Worm (Caenorhabditis elegans): Measurements from ENCODE around the gene zig-12.
A peak's percentile ranks its signal among the peaks of the same experiment; 100 is the strongest.

zig-12 gene

DNA sequence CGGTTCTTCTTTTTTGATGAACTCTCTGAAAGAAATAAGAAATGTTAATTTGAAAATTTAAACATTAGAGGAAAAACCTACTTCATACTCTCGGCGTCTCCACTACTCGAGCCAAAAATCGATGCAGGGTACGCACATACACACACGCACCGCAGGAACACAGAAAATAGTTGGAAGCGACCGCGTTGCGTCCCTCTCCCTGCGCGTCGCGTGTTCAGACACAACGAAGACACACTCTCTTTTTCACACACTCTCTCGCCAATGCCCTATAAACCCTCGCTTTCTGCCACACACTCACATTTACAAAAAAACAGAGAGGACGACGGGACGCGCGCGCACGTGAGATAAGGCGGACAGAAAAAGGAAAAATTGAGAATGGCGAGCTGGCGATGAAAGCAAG is 47.2 kb downstream of the zig-12 start, which contains the start of gene R04E5.9:
R04E5.9 (minus strand) TSS at position 235 of the 400 bp plus-strand sequence.
- TF ChIP-seq lim-6 (tag; optimal IDR thresholded peaks at IDR 0.05): no peak
- TF ChIP-seq pag-3 (tag; optimal IDR thresholded peaks at IDR 0.05; ENCODE audit: borderline replicate concordance): no peak
- no peak for TF ChIP-seq ceh-30 (tag; optimal IDR thresholded peaks at IDR 0.05)
- no peak for TF ChIP-seq pat-9 (tag; optimal IDR thresholded peaks at IDR 0.05)
- peak; percentile 23 for TF ChIP-seq ztf-16 (tag; optimal IDR thresholded peaks at IDR 0.05)
- TF ChIP-seq pros-1 (tag; optimal IDR thresholded peaks at IDR 0.05): peak; percentile 75
- TF ChIP-seq ceh-2 (tag; optimal IDR thresholded peaks at IDR 0.05): peak; percentile 63
- TF ChIP-seq elt-2 (tag; optimal IDR thresholded peaks at IDR 0.05): peak; percentile 65
- no peak for TF ChIP-seq hlh-13 (GFP tag; optimal IDR thresholded peaks at IDR 0.05)
- no peak for TF ChIP-seq ceh-22 (tag; optimal IDR thresholded peaks at IDR 0.05)
- peak; percentile 47 for TF ChIP-seq pqm-1 (tag; optimal IDR thresholded peaks at IDR 0.05)
- peak; percentile 42 for TF ChIP-seq ets-4 (tag; optimal IDR thresholded peaks at IDR 0.05)
- TF ChIP-seq pha-2 (tag; optimal IDR thresholded peaks at IDR 0.05): no peak
- TF ChIP-seq hlh-6 (tag; optimal IDR thresholded peaks at IDR 0.05): no peak
- peak; percentile 85 for TF ChIP-seq tbx-2 (tag; optimal IDR thresholded peaks at IDR 0.05)
- TF ChIP-seq ceh-24 (tag; optimal IDR thresholded peaks at IDR 0.05): no peak
- no peak for TF ChIP-seq ahr-1 (tag; optimal IDR thresholded peaks at IDR 0.05)
- no peak for TF ChIP-seq tbx-7 (tag; optimal IDR thresholded peaks at IDR 0.05)
- peak; percentile 30 for TF ChIP-seq dmd-4 (tag; optimal IDR thresholded peaks at IDR 0.05; ENCODE audit: borderline replicate concordance)
- no peak for TF ChIP-seq zip-5 (tag; optimal IDR thresholded peaks at IDR 0.05)
- TF ChIP-seq eyg-1 (tag; optimal IDR thresholded peaks at IDR 0.05): peak; percentile 30
- TF ChIP-seq ceh-31 (tag; optimal IDR thresholded peaks at IDR 0.05): peak; percentile 86
- TF ChIP-seq odd-2 (tag; optimal IDR thresholded peaks at IDR 0.05): no peak
- peak; percentile 32 for TF ChIP-seq C08G9.2 (tag; optimal IDR thresholded peaks at IDR 0.05)
- TF ChIP-seq nhr-232 (tag; optimal IDR thresholded peaks at IDR 0.05): no peak
- TF ChIP-seq T23F11.4 (GFP tag; optimal IDR thresholded peaks at IDR 0.05): no peak
- TF ChIP-seq K02D7.2 (tag; optimal IDR thresholded peaks at IDR 0.05): no peak
- TF ChIP-seq ama-1 (optimal IDR thresholded peaks at IDR 0.05): no peak
- no peak for TF ChIP-seq pax-1 (tag; optimal IDR thresholded peaks at IDR 0.05)
- TF ChIP-seq che-1 (tag; optimal IDR thresholded peaks at IDR 0.05): no peak
- TF ChIP-seq dve-1 (tag; optimal IDR thresholded peaks at IDR 0.05): no peak
- TF ChIP-seq hlh-15 (tag; optimal IDR thresholded peaks at IDR 0.05): no peak
- no peak for TF ChIP-seq unc-3 (GFP tag; conservative IDR thresholded peaks at IDR 0.05)
- no peak for TF ChIP-seq unc-3 (tag; optimal IDR thresholded peaks at IDR 0.05)
- TF ChIP-seq unc-55 (GFP tag; optimal IDR thresholded peaks at IDR 0.05): no peak
- TF ChIP-seq syd-9 (tag; optimal IDR thresholded peaks at IDR 0.05): peak; percentile 42
- no peak for TF ChIP-seq C38D4.7 (GFP tag; optimal IDR thresholded peaks at IDR 0.05)
- no peak for TF ChIP-seq Y22D7AL.16 (tag; optimal IDR thresholded peaks at IDR 0.05)
- peak; percentile 75 for TF ChIP-seq unc-42 (tag; optimal IDR thresholded peaks at IDR 0.05)
- TF ChIP-seq ceh-14 (tag; optimal IDR thresholded peaks at IDR 0.05): peak; percentile 67
- TF ChIP-seq ceh-34 (tag; optimal IDR thresholded peaks at IDR 0.05): peak; percentile 76
- no peak for TF ChIP-seq unc-86 (tag; optimal IDR thresholded peaks at IDR 0.05)
- peak; percentile 76 for TF ChIP-seq nfya-1 (tag; optimal IDR thresholded peaks at IDR 0.05)
- no peak for TF ChIP-seq ceh-6 (GFP tag; optimal IDR thresholded peaks at IDR 0.05)
- TF ChIP-seq nhr-11 (tag; optimal IDR thresholded peaks at IDR 0.05): no peak
- TF ChIP-seq ttx-3 (tag; optimal IDR thresholded peaks at IDR 0.05): peak; percentile 17
- peak; percentile 20 for TF ChIP-seq fkh-6 (tag; optimal IDR thresholded peaks at IDR 0.05)
- TF ChIP-seq ceh-18 (tag; optimal IDR thresholded peaks at IDR 0.05): peak; percentile 75
- TF ChIP-seq lin-11 (tag; optimal IDR thresholded peaks at IDR 0.05): no peak
- no peak for TF ChIP-seq fax-1 (tag; optimal IDR thresholded peaks at IDR 0.05)
- TF ChIP-seq fkh-10 (GFP tag; optimal IDR thresholded peaks at IDR 0.05): no peak
- peak; percentile 87 for TF ChIP-seq ref-2 (tag; optimal IDR thresholded peaks at IDR 0.05)
- no peak for TF ChIP-seq K09A11.1 (tag; optimal IDR thresholded peaks at IDR 0.05; ENCODE audit: insufficient read depth)
- no peak for TF ChIP-seq ceh-9 (tag; optimal IDR thresholded peaks at IDR 0.05)
- peak; percentile 54 for TF ChIP-seq F13H6.1 (tag; optimal IDR thresholded peaks at IDR 0.05)

Data from whole organism, late embryonic.